Fruit fly (Drosophila melanogaster) S2 (cell line): ENCODE data around the gene CG33181.

ENCODE experiments used
- CG8478 ChIP-seq: fragments of >200 bp; optimal IDR thresholded peaks from 2 replicates; lab custom pipeline; 2018
- CTCF ChIP-seq, 2 experiments: fragments of >200 bp; optimal IDR thresholded peaks; 2 replicates each; lab custom pipeline; 2018

DNA sequence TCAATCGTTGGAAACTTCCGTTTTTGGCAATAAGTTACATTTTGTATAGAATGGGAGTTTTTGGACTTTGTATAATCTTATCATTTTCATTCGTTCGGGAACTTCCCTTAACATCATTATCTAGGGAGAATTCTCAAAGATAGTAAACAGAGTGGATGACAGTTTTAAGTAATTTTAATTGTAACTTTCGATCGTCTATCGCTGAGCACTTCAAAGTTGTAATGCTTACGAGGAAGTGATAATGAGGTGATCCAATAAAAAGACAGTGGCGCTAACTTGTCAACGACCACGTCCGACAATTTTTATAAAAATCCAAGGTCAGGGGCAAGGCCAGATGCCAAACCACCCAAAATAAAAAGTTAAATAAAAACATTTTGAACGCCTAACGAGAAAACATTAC lies 7.2 kb downstream of the CG33181 start:
- TF ChIP-seq CG8478 (lab: Kevin White, UChicago), result no peak
- TF ChIP-seq CTCF (optimal IDR thresholded peaks at IDR 0.05; lab: Kevin White, UChicago), result no peak
